Worm (Caenorhabditis elegans) whole organism, L4 larva: ENCODE results near the gene gstk-1.

ENCODE experiments used
- F10B5.3 ChIP-seq: sonication (generic microtip); optimal IDR thresholded peaks from 2 replicates; lab custom pipeline; 2016; ENCODE audit warnings: mild to moderate bottlenecking, missing genetic modification characterization, missing compliant biosample characterization
- F26F4.8 ChIP-seq: fragments of 200-800 bp; sonication (Bioruptor generic); conservative IDR thresholded peaks from 2 replicates; pipeline ENCODE4 v1.3.6; 2022; ENCODE audit warnings: missing genetic modification characterization, missing compliant biosample characterization
- F44E2.7 ChIP-seq: fragments of 200-800 bp; sonication (Bioruptor generic); IDR thresholded peaks from 2 replicates; pipeline ENCODE4 v2.1.2; 2022; ENCODE audit warnings: missing genetic modification characterization, missing compliant biosample characterization
- R02D3.7 ChIP-seq: fragments of 150-350 bp; sonication (generic microtip); optimal IDR thresholded peaks from 3 replicates; lab custom pipeline; 2014; ENCODE audit warnings: missing biosample characterization, missing genetic modification characterization
- T20F7.1 ChIP-seq: fragments of 200-800 bp; sonication (Bioruptor generic); optimal IDR thresholded peaks from 2 replicates; lab custom pipeline; 2018; ENCODE audit warnings: mild to moderate bottlenecking, missing genetic modification characterization, missing compliant biosample characterization
- T26A8.4 ChIP-seq: fragments of 200-800 bp; sonication (Bioruptor generic); IDR thresholded peaks from 2 replicates; pipeline ENCODE4 v1.3.6; 2022; ENCODE audit warnings: missing genetic modification characterization, missing compliant biosample characterization
- Y105C5A.15 ChIP-seq: fragments of 200-800 bp; sonication (Bioruptor generic); IDR thresholded peaks from 2 replicates; pipeline ENCODE4 v1.3.6; 2022; ENCODE audit warnings: missing genetic modification characterization, missing compliant biosample characterization
- ZK337.2 ChIP-seq: fragments of 200-800 bp; sonication (Bioruptor generic); IDR thresholded peaks from 2 replicates; pipeline ENCODE4 v1.3.6; 2022; ENCODE audit warnings: missing genetic modification reagents, missing genetic modification characterization, missing compliant biosample characterization
- aha-1 ChIP-seq: fragments of 150-350 bp; peaks from one replicate; lab custom pipeline; 2014; ENCODE audit warnings: missing biosample characterization, missing genetic modification characterization
- aly-2 ChIP-seq: sonication (generic microtip); optimal IDR thresholded peaks from 2 replicates; lab custom pipeline; 2018; ENCODE audit warnings: missing biosample characterization, missing genetic modification characterization
- ceh-28 ChIP-seq: fragments of 150-350 bp; optimal IDR thresholded peaks from 2 replicates; lab custom pipeline; 2014; ENCODE audit warnings: missing biosample characterization, missing genetic modification reagents, missing genetic modification characterization
- ceh-32 ChIP-seq: sonication (generic microtip); optimal IDR thresholded peaks from 2 replicates; lab custom pipeline; 2016; ENCODE audit warnings: mild to moderate bottlenecking, missing genetic modification characterization, missing compliant biosample characterization; ENCODE audit not compliant: poor library complexity
- cey-2 ChIP-seq: sonication (generic microtip); optimal IDR thresholded peaks from 3 replicates; lab custom pipeline; 2017; ENCODE audit warnings: missing genetic modification characterization, mild to moderate bottlenecking, missing compliant biosample characterization, antibody characterized with exemption, borderline replicate concordance; ENCODE audit not compliant: insufficient read depth
- daf-12 ChIP-seq: fragments of 150-350 bp; optimal IDR thresholded peaks from 2 replicates; lab custom pipeline; 2014; ENCODE audit warnings: missing biosample characterization, missing genetic modification reagents, missing genetic modification characterization
- daf-16 ChIP-seq, 3 experiments: sonication (generic microtip); optimal IDR thresholded peaks; 2 replicates each; lab custom pipeline; 2016 to 2017; ENCODE audit warnings: missing genetic modification characterization in 3 of 3, missing genetic modification reagents in 3 of 3, mild to moderate bottlenecking in 2 of 3, missing compliant biosample characterization in 2 of 3, missing biosample characterization in 1 of 3, moderate library complexity in 1 of 3
- daf-19 ChIP-seq: fragments of 200-800 bp; sonication (Bioruptor generic); conservative IDR thresholded peaks from 2 replicates; pipeline ENCODE4 v1.3.6; 2022; ENCODE audit warnings: missing genetic modification characterization, missing compliant biosample characterization
- gei-8 ChIP-seq: fragments of 200-800 bp; sonication (Bioruptor generic); optimal IDR thresholded peaks from 2 replicates; lab custom pipeline; 2018; ENCODE audit warnings: mild to moderate bottlenecking, missing genetic modification characterization, missing compliant biosample characterization
- hlh-30 ChIP-seq: sonication (generic microtip); optimal IDR thresholded peaks from 2 replicates; lab custom pipeline; 2017; ENCODE audit warnings: antibody characterized with exemption, mild to moderate bottlenecking, missing genetic modification characterization, missing compliant biosample characterization; ENCODE audit not compliant: insufficient read depth
- lin-29 ChIP-seq: fragments of 200-800 bp; sonication (Bioruptor generic); IDR thresholded peaks from 2 replicates; pipeline ENCODE4 v1.3.6; 2022; ENCODE audit warnings: missing genetic modification reagents, missing genetic modification characterization, missing compliant biosample characterization
- lin-38 ChIP-seq: fragments of 200-800 bp; sonication (Bioruptor generic); IDR thresholded peaks from 2 replicates; pipeline ENCODE4 v1.3.6; 2022; ENCODE audit warnings: missing genetic modification reagents, missing genetic modification characterization, missing compliant biosample characterization
- madf-9 ChIP-seq: fragments of 200-800 bp; sonication (Bioruptor generic); conservative IDR thresholded peaks from 2 replicates; pipeline ENCODE4 v1.3.6; 2022; ENCODE audit warnings: missing genetic modification reagents, missing genetic modification characterization, missing compliant biosample characterization
- mes-2 ChIP-seq: sonication (generic microtip); optimal IDR thresholded peaks from 2 replicates; lab custom pipeline; 2016; ENCODE audit warnings: missing genotype, mild to moderate bottlenecking, missing genetic modification characterization, missing compliant biosample characterization; ENCODE audit not compliant: poor library complexity, severe bottlenecking
- mxl-2 ChIP-seq: fragments of 200-800 bp; sonication (Bioruptor generic); conservative IDR thresholded peaks from 2 replicates; pipeline ENCODE4 v1.3.6; 2022; ENCODE audit warnings: missing genetic modification reagents, missing genetic modification characterization, missing compliant biosample characterization
- nhr-10 ChIP-seq: fragments of 150-350 bp; optimal IDR thresholded peaks from 2 replicates; lab custom pipeline; 2014; ENCODE audit warnings: missing biosample characterization, missing genetic modification characterization
- nhr-111 ChIP-seq: fragments of 200-800 bp; sonication (Bioruptor generic); optimal IDR thresholded peaks from 2 replicates; lab custom pipeline; 2018; ENCODE audit warnings: mild to moderate bottlenecking, missing genetic modification characterization, missing compliant biosample characterization
- nhr-237 ChIP-seq: sonication (generic microtip); optimal IDR thresholded peaks from 2 replicates; lab custom pipeline; 2017; ENCODE audit warnings: missing biosample characterization, missing genetic modification characterization
- nhr-28 ChIP-seq: fragments of 150-350 bp; optimal IDR thresholded peaks from 2 replicates; lab custom pipeline; 2014; ENCODE audit warnings: missing biosample characterization, missing genetic modification characterization
- nhr-48 ChIP-seq: sonication (generic microtip); optimal IDR thresholded peaks from 2 replicates; lab custom pipeline; 2016; ENCODE audit warnings: mild to moderate bottlenecking, missing genetic modification characterization, missing compliant biosample characterization
- nhr-6 ChIP-seq: fragments of 150-350 bp; optimal IDR thresholded peaks from 2 replicates; lab custom pipeline; 2014; ENCODE audit warnings: missing biosample characterization, missing genetic modification characterization
- nhr-77 ChIP-seq: fragments of 150-350 bp; optimal IDR thresholded peaks from 2 replicates; lab custom pipeline; 2014; ENCODE audit warnings: missing biosample characterization, missing genetic modification characterization
- pqm-1 ChIP-seq: sonication (generic microtip); optimal IDR thresholded peaks from 2 replicates; lab custom pipeline; 2017; ENCODE audit warnings: missing biosample characterization, missing genetic modification characterization
- rbr-2 ChIP-seq: sonication (generic microtip); optimal IDR thresholded peaks from 2 replicates; lab custom pipeline; 2016; ENCODE audit warnings: missing genotype, missing genetic modification characterization, missing compliant biosample characterization
- set-16 ChIP-seq: fragments of 200-800 bp; sonication (Bioruptor generic); IDR thresholded peaks from 2 replicates; pipeline ENCODE4 v1.3.6; 2022; ENCODE audit warnings: missing genetic modification reagents, missing genetic modification characterization, missing compliant biosample characterization
- snpc-1.2 ChIP-seq: fragments of 200-800 bp; sonication (Bioruptor generic); IDR thresholded peaks from 2 replicates; pipeline ENCODE4 v1.3.6; 2022; ENCODE audit warnings: missing genetic modification reagents, missing genetic modification characterization, missing compliant biosample characterization
- snpc-4 ChIP-seq: fragments of 150-350 bp; optimal IDR thresholded peaks from 2 replicates; lab custom pipeline; 2014; ENCODE audit warnings: missing biosample characterization, missing genetic modification characterization
- tag-97 ChIP-seq: fragments of 200-800 bp; sonication (Bioruptor generic); IDR thresholded peaks from 2 replicates; pipeline ENCODE4 v1.3.6; 2022; ENCODE audit warnings: missing genetic modification characterization, missing compliant biosample characterization
- tra-1 ChIP-seq: fragments of 200-800 bp; sonication (Bioruptor generic); IDR thresholded peaks from 2 replicates; pipeline ENCODE4 v1.3.6; 2022; ENCODE audit warnings: missing genetic modification reagents, missing genetic modification characterization, missing compliant biosample characterization
- unc-130 ChIP-seq: sonication (generic microtip); optimal IDR thresholded peaks from 2 replicates; lab custom pipeline; 2016; ENCODE audit warnings: missing genetic modification reagents, missing genetic modification characterization, missing compliant biosample characterization
- zag-1 ChIP-seq: fragments of 150-350 bp; optimal IDR thresholded peaks from 2 replicates; lab custom pipeline; 2014; ENCODE audit warnings: missing biosample characterization, missing genetic modification characterization
- zfp-3 ChIP-seq: fragments of 200-800 bp; sonication (Bioruptor generic); conservative IDR thresholded peaks from 2 replicates; pipeline ENCODE4 v1.3.6; 2022; ENCODE audit warnings: missing genetic modification reagents, missing genetic modification characterization, missing compliant biosample characterization
- zip-11 ChIP-seq: fragments of 200-800 bp; sonication (Bioruptor generic); IDR thresholded peaks from 2 replicates; pipeline ENCODE4 v1.3.6; 2022; ENCODE audit warnings: missing genetic modification characterization, missing compliant biosample characterization

The gstk-1 gene

DNA sequence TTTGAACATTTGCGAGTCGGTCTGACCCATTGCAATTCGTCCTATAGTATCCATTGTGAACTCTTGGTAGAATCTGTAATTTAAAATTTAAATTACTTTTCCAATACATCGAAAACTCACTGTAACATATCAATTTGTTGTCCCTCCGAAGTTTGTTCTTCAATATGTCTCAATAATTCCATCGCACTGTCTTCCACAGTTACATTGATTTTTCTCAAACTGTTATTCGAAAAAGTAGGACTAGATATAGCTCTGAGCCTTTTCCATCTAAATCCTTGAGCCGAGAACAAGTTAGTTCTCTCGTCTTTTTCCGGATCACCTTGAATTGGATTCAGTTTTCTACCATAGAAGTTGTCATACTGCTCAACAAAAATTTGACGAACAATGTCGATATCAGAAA lies 5.7 kb downstream of the gstk-1 start:
- TF ChIP-seq aha-1 (tag; lab: Kevin White, UChicago): peak; percentile 95
- TF ChIP-seq ZK337.2 (GFP tag; lab: Robert Waterston, UW): no peak
- TF ChIP-seq, all 104 proteins: peak for 1

DNA sequence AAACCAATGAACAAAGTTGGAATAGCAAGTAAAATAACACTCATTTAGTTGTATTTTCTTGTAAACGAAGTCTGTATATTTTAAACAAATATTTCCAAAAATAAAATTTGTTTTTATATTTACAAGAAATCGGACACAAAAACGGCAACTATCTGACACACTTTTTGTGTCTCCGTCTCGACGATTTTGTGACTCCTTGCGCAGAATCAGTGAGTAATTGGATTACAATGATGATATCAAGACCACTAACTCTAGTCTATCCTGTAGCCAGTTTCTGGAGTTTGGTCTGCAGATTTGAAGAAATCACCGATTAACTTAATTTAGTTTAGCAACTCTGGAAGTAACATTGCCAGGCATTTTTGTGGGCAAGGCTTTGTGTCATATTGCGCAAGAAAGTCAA lies 6.3 kb downstream of the gstk-1 start, which contains the start of gene cyp-13A10:
cyp-13A10 (minus strand) TSS at position 88 of the 400 bp plus-strand sequence.
- TF ChIP-seq nhr-28 (peak; percentile 53), lin-29 (GFP tag; lab: Robert Waterston, UW) (no peak)

DNA sequence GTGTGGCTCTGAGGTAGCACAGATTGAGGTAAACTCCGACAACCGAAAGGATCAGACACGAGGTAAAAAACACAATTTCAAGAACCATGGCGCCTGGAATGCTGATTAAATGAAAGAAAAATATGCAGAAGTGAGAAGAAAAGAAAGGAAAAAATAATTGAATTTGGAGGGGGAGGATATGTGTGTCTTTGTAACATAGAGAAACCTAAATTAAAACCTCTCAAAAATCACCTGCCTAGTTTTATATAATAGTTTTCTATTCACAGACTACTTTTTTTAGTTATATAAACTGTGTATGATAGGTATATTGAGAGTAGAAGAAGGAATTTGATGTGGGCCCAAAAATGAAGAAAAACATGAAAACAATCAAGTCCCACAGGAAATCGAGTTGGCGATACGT lies 9.1 kb downstream of the gstk-1 start, which contains the start of gene ZK1320.5:
ZK1320.5 (minus strand) TSS at position 101 of the 400 bp plus-strand sequence.
- TF ChIP-seq madf-9 (GFP tag; lab: Robert Waterston, UW) (no peak), zip-11 (GFP tag; lab: Robert Waterston, UW) (no peak), lin-38 (GFP tag; lab: Robert Waterston, UW) (no peak), nhr-6 (tag; lab: Kevin White, UChicago) (no peak), Y105C5A.15 (GFP tag; lab: Robert Waterston, UW) (no peak), mes-2 (no peak), rbr-2 (tag; lab: Kevin White, UChicago) (no peak), F26F4.8 (GFP tag; lab: Robert Waterston, UW) (no peak)

DNA sequence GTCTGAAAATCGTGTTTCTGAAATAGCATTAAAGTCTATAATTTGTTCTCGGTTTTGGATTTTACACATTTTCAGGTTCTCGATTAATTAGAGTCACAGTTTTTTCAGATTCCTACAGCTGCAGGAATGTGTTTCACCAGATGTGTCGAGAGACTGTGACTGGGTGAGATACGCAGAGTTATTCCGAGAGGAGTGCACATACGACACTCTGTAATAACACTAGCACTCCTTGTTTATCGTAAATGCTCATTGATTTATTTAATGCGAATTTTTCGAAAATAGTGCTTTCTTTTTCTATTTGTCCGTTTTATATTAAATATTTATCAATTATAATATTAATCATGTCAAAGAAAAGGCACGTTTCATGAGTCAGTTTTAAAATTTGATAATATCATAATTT lies 10.9 kb downstream of the gstk-1 start, which contains the start of gene ZK1320.11:
ZK1320.11 (plus strand) TSS at position 243 of the 400 bp plus-strand sequence.
- TF ChIP-seq daf-16 (GFP tag; optimal IDR thresholded peaks at IDR 0.05; lab: Kevin White, UChicago) (no peak), daf-16 (tag; optimal IDR thresholded peaks at IDR 0.05; lab: Kevin White, UChicago) (peak; percentile 42), F10B5.3 (tag; lab: Kevin White, UChicago) (no peak), snpc-4 (tag; lab: Kevin White, UChicago) (no peak), T20F7.1 (GFP tag; lab: Kevin White, UChicago) (peak; percentile 46), snpc-1.2 (GFP tag; lab: Robert Waterston, UW) (no peak), daf-19 (GFP tag; lab: Robert Waterston, UW) (no peak)
- TF ChIP-seq, all 104 proteins: peak for 2

DNA sequence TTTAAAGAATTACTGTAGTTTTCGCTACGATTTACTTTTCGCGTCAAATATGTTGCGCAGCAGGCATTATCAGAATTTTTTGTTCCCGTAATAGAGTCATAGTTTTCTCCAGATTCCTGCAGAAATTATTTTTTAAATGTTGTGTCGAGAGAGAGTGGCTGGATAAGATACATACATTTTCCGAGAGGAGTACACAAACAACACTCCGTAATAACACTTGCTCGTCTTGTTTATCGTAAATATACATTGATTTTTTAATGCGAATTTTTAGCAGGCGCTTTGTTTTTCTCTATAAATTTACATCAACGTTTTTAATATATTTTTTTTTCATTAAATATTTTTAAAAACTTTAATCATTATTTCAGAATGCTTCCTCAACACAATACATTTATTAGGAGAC lies 12.5 kb downstream of the gstk-1 start, which contains the start of gene taf-8:
taf-8 (plus strand) TSS at position 360 of the 400 bp plus-strand sequence.
- TF ChIP-seq R02D3.7 (tag; lab: Kevin White, UChicago): peak; percentile 68
- no peak for TF ChIP-seq tag-97 (GFP tag; lab: Robert Waterston, UW)
- no peak for TF ChIP-seq lin-29 (GFP tag; lab: Robert Waterston, UW)
- TF ChIP-seq F26F4.8 (GFP tag; lab: Robert Waterston, UW): no peak
- no peak for TF ChIP-seq pqm-1 (tag; lab: Kevin White, UChicago)
- TF ChIP-seq hlh-30 (tag; lab: Kevin White, UChicago): no peak
- no peak for TF ChIP-seq daf-16 (GFP tag; optimal IDR thresholded peaks at IDR 0.05; lab: Kevin White, UChicago)
- peak; percentile 42 for TF ChIP-seq daf-16 (tag; optimal IDR thresholded peaks at IDR 0.05; lab: Kevin White, UChicago)
- TF ChIP-seq daf-12 (tag; lab: Kevin White, UChicago): no peak
- no peak for TF ChIP-seq zag-1
- no peak for TF ChIP-seq daf-19 (GFP tag; lab: Robert Waterston, UW)
- TF ChIP-seq nhr-48 (tag; lab: Kevin White, UChicago): no peak
- TF ChIP-seq nhr-111 (GFP tag; lab: Kevin White, UChicago): no peak
- TF ChIP-seq gei-8 (GFP tag; lab: Kevin White, UChicago): no peak
- TF ChIP-seq nhr-237: no peak
- TF ChIP-seq mxl-2 (GFP tag; lab: Robert Waterston, UW): no peak
- TF ChIP-seq T26A8.4 (GFP tag; lab: Robert Waterston, UW): no peak
- TF ChIP-seq mes-2: peak; percentile 60
- no peak for TF ChIP-seq zfp-3 (GFP tag; lab: Robert Waterston, UW)
- no peak for TF ChIP-seq ceh-28 (tag; lab: Kevin White, UChicago)
- TF ChIP-seq ZK337.2 (GFP tag; lab: Robert Waterston, UW): no peak
- no peak for TF ChIP-seq rbr-2 (tag; lab: Kevin White, UChicago)
- no peak for TF ChIP-seq nhr-77
- TF ChIP-seq cey-2 (tag; lab: Kevin White, UChicago): no peak
- no peak for TF ChIP-seq set-16 (GFP tag; lab: Robert Waterston, UW)
- no peak for TF ChIP-seq aly-2
- TF ChIP-seq T20F7.1 (GFP tag; lab: Kevin White, UChicago): peak; percentile 97
- no peak for TF ChIP-seq ceh-32
- TF ChIP-seq tra-1: no peak
- TF ChIP-seq snpc-1.2 (GFP tag; lab: Robert Waterston, UW): no peak
- no peak for TF ChIP-seq nhr-10 (tag; lab: Kevin White, UChicago)
- no peak for TF ChIP-seq zip-11 (GFP tag; lab: Robert Waterston, UW)
- TF ChIP-seq unc-130 (GFP tag; lab: Kevin White, UChicago): no peak
- no peak for TF ChIP-seq F44E2.7 (GFP tag; lab: Robert Waterston, UW)
